Worm (Caenorhabditis elegans): Measurements from ENCODE around the gene F17C8.3.

The F17C8.3 gene

DNA sequence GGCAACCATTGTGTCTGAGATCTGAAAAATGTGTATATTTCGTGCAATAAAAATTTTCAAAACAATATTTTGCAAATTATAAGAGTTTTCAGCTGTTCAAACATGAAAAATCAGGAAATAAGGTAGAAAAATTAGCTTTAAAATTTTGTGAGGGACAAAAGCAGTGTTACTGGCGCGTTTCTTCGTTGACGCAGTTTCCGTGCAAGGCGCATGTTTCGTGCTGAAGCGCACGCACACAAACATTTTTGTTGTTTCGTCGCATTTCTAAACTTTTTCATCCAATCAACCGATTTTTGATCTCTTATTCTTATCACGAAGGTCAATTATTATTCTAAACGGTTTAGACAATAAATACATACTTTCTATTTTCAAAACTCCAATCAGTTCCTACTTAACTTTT lies 38.5 kb upstream of the F17C8.3 start, which contains the start of gene nifk-1:
Gene nifk-1 (minus strand): TSS at position 27 of the 400 bp plus-strand sequence.
- TF ChIP-seq pqm-1 (tag; optimal IDR thresholded peaks at IDR 0.05) (peak; percentile 12), nhr-23 (tag; optimal IDR thresholded peaks at IDR 0.05) (peak; percentile 80), pha-4 (tag; optimal IDR thresholded peaks at IDR 0.05) (peak; percentile 86), ceh-28 (tag; optimal IDR thresholded peaks at IDR 0.05) (peak; percentile 8), nfya-1 (tag; optimal IDR thresholded peaks at IDR 0.05; ENCODE audit: insufficient read depth) (peak; percentile 65), snpc-4 (tag; optimal IDR thresholded peaks at IDR 0.05) (peak; percentile 80), ztf-11 (tag; optimal IDR thresholded peaks at IDR 0.05) (no peak), lin-39 (tag; optimal IDR thresholded peaks at IDR 0.05) (peak; percentile 55), nhr-43 (tag; optimal IDR thresholded peaks at IDR 0.05; ENCODE audit: poor library complexity, severe bottlenecking) (peak; percentile 6), fos-1 (tag; optimal IDR thresholded peaks at IDR 0.05) (no peak), lin-15B (tag; optimal IDR thresholded peaks at IDR 0.05) (peak; percentile 70), fkh-10 (GFP tag; optimal IDR thresholded peaks at IDR 0.05) (no peak), jun-1 (tag; optimal IDR thresholded peaks at IDR 0.05) (peak; percentile 64), ztf-4 (tag; optimal IDR thresholded peaks at IDR 0.05) (no peak), ama-1 (optimal IDR thresholded peaks at IDR 0.05) (peak; percentile 1), nhr-25 (tag; optimal IDR thresholded peaks at IDR 0.05) (peak; percentile 54), hmg-11 (tag; optimal IDR thresholded peaks at IDR 0.05) (peak; percentile 74), R02D3.7 (tag; optimal IDR thresholded peaks at IDR 0.05) (peak; percentile 8), unc-39 (tag; optimal IDR thresholded peaks at IDR 0.05) (no peak), ceh-9 (tag; optimal IDR thresholded peaks at IDR 0.05) (no peak), elt-2 (tag; optimal IDR thresholded peaks at IDR 0.05) (peak; percentile 67)

DNA sequence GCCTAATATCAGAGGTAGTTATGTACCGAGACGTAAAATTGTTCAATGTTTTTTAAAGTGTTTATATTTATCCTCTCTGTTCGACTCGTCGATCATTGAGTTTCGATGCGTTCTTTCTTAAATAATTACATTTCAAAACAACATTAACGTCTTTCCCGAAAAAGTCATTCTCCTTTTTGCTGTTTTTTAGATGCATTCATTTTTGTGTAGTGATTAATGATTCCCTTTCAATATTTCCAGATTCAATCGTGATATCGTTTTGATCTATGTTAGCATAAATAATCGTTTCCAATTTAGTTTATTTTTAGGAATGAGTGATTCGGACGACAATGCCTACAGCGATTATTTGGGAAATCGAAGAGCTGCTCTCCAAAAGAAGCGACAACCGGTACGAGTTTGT lies 38.0 kb upstream of the F17C8.3 start, which contains the start of gene T04A8.8:
Gene T04A8.8 (plus strand): TSS at position 301 of the 400 bp plus-strand sequence.
- TF ChIP-seq nhr-67 (tag; optimal IDR thresholded peaks at IDR 0.05), result no peak
- no peak for TF ChIP-seq unc-62 (GFP tag; optimal IDR thresholded peaks at IDR 0.05)
- no peak for TF ChIP-seq nhr-11 (tag; optimal IDR thresholded peaks at IDR 0.05)
- no peak for TF ChIP-seq tbx-2 (tag; optimal IDR thresholded peaks at IDR 0.05)
- no peak for TF ChIP-seq fkh-10 (GFP tag; optimal IDR thresholded peaks at IDR 0.05)
- TF ChIP-seq unc-39 (tag; optimal IDR thresholded peaks at IDR 0.05), result no peak
- TF ChIP-seq daf-12 (tag; optimal IDR thresholded peaks at IDR 0.05), result no peak
- no peak for TF ChIP-seq hmg-11 (tag; optimal IDR thresholded peaks at IDR 0.05)
- no peak for TF ChIP-seq aly-2 (tag; optimal IDR thresholded peaks at IDR 0.05)
- TF ChIP-seq nhr-12 (tag; optimal IDR thresholded peaks at IDR 0.05), result no peak
- no peak for TF ChIP-seq nhr-23 (tag; optimal IDR thresholded peaks at IDR 0.05)

DNA sequence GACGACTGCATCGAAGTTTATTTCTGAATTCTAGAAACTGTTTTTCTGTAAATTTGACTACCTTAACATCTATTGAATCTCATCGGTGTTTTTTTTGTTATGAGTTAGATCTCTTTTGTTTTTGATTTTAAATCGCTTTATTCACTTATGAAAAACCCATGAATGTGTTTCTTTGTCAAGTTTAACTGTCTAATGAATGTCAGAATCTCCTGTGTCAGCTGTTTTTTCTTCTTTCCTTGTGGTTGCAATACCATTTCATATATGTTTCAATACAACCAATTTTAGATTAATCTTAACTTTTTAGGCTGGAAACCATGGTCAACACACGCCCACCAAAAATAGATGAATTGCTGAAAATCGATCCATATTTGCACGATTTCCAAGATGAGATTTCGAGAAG lies 36.7 kb upstream of the F17C8.3 start, which contains the start of gene T04A8.7:
Gene T04A8.7 (plus strand): TSS at position 301 of the 400 bp plus-strand sequence.
- TF ChIP-seq mml-1 (tag; optimal IDR thresholded peaks at IDR 0.05) (no peak), jun-1 (tag; optimal IDR thresholded peaks at IDR 0.05) (no peak), ztf-4 (tag; optimal IDR thresholded peaks at IDR 0.05) (no peak), ceh-82 (tag; optimal IDR thresholded peaks at IDR 0.05) (no peak), zag-1 (tag; optimal IDR thresholded peaks at IDR 0.05) (no peak), elt-1 (tag; optimal IDR thresholded peaks at IDR 0.05) (no peak), nhr-76 (tag; optimal IDR thresholded peaks at IDR 0.05) (no peak), R02D3.7 (tag; optimal IDR thresholded peaks at IDR 0.05) (no peak), nhr-23 (tag; optimal IDR thresholded peaks at IDR 0.05) (no peak), ceh-28 (tag; optimal IDR thresholded peaks at IDR 0.05) (no peak), nhr-12 (tag; optimal IDR thresholded peaks at IDR 0.05) (no peak)

DNA sequence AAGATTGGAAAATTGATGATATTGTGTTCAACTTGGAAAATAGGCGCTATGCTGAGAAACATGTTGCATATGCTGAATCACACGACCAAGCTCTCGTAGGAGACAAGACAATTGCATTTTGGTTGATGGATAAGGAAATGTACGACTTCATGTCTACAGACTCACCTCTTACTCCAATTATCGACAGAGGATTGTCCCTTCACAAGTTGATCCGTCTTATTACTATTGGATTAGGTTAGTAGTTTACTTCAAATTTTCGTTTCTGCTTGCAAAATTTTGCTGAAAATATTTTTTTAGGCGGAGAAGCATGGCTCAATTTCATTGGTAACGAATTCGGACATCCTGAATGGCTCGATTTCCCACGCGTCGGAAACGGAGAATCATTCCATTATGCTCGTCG lies 34.8 kb upstream of the F17C8.3 start:
- no peak for TF ChIP-seq lsy-12 (tag; optimal IDR thresholded peaks at IDR 0.05)
- no peak for TF ChIP-seq nhr-25 (tag; optimal IDR thresholded peaks at IDR 0.05)
- no peak for TF ChIP-seq pha-4 (tag; optimal IDR thresholded peaks at IDR 0.05)
- no peak for TF ChIP-seq egl-27 (tag; optimal IDR thresholded peaks at IDR 0.05)
- TF ChIP-seq unc-62 (GFP tag; optimal IDR thresholded peaks at IDR 0.05), result no peak
- no peak for TF ChIP-seq daf-12 (tag; optimal IDR thresholded peaks at IDR 0.05)
- TF ChIP-seq nfya-1 (tag; optimal IDR thresholded peaks at IDR 0.05; ENCODE audit: insufficient read depth), result no peak
- no peak for TF ChIP-seq lin-39 (tag; optimal IDR thresholded peaks at IDR 0.05)
- no peak for TF ChIP-seq jun-1 (tag; optimal IDR thresholded peaks at IDR 0.05)
- TF ChIP-seq elt-1 (tag; optimal IDR thresholded peaks at IDR 0.05), result no peak
- no peak for TF ChIP-seq eor-1 (tag; optimal IDR thresholded peaks at IDR 0.05)

Measured in whole organism, L3 larva.